Worm (Caenorhabditis elegans): Measurements from ENCODE around the gene ufl-1.

- TF ChIP-seq syd-9 (tag; optimal IDR thresholded peaks at IDR 0.05) (no peak), elt-4 (tag; optimal IDR thresholded peaks at IDR 0.05) (no peak), F13H6.1 (tag; optimal IDR thresholded peaks at IDR 0.05) (no peak), pax-1 (tag; optimal IDR thresholded peaks at IDR 0.05) (no peak), ama-1 (optimal IDR thresholded peaks at IDR 0.05) (no peak)
Observed at ce11 chrIV:7016502-7016901, 20.2 kb downstream of the ufl-1 start.

All from whole organism, late embryonic.